Worm (Caenorhabditis elegans): ENCODE results near the gene tbx-31.

tbx-31 gene

ce11 chrX:1675879-1676278 lies 1.9 kb upstream of the tbx-31 start:
- TF ChIP-seq W03F9.2 (tag; optimal IDR thresholded peaks at IDR 0.05): no peak
- no peak for TF ChIP-seq dao-5 (tag; optimal IDR thresholded peaks at IDR 0.05)
- no peak for TF ChIP-seq him-1 (tag; optimal IDR thresholded peaks at IDR 0.05)

DNA sequence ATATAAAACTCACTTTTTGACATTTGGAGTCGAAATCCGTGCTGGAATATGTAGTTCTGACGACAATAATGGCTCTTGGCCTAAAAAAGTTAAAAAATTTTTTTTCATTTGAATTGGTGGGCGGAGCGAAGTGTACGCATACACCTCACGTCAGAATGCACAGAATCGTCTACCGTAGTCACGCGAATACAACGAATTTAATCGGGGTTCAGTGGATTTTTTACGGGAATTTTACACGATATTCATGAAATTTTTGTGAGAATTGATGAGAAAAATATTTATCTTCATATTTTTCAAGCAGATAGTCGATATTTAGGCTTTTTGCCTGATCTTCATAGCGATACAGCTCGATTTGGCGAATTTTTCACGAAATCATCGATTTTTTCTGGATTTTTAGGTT lies 5.2 kb downstream of the tbx-31 start, which contains the start of gene R09H3.3:
R09H3.3 (minus strand) TSS at position 101 of the 400 bp plus-strand sequence.
- TF ChIP-seq him-1 (tag; optimal IDR thresholded peaks at IDR 0.05) (no peak), W03F9.2 (tag; optimal IDR thresholded peaks at IDR 0.05) (no peak), dao-5 (tag; optimal IDR thresholded peaks at IDR 0.05) (no peak)

DNA sequence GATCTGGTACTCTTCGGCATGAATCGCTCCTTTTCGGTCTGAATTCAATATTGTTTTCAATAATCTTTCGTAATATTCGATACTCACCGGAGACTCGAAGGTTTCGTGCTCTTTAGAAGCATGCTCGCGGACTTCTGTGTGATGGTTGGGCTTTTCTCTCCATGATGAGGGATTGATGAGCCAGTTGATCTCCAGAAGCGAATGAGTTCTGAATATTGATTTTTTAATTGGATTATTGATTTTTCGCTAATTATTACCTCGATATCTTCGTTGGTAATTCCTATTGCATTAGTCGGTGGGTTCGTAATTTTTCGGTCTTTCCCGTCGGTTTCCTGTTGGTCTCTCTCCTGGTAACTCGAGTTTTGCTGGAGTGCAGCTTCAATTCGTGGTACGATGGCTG lies 6.9 kb downstream of the tbx-31 start:
- TF ChIP-seq dao-5 (tag; optimal IDR thresholded peaks at IDR 0.05): no peak
- TF ChIP-seq W03F9.2 (tag; optimal IDR thresholded peaks at IDR 0.05): no peak
- TF ChIP-seq him-1 (tag; optimal IDR thresholded peaks at IDR 0.05): no peak

DNA sequence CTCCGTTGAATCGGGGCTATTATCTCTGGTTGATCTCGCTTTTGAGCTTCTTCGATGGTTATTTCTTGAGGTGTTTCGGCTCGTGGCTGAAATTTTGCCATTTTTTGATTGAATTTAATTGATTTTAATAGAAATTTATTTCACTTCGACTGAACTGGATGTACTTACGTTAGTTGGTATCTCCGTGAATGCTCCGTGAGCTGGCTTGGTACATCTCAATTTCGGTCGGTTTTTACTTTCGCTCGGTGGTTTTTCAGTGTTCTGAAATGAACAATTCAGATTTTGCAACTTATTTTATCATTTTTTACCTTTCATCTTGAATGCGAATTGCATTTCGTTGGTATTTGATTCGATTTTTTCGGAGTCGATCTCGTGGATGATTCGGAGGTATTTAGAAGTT lies 9.0 kb downstream of the tbx-31 start, which contains the start of gene R09H3.2:
R09H3.2 (minus strand) TSS at position 101 of the 400 bp plus-strand sequence.
- no peak for TF ChIP-seq W03F9.2 (tag; optimal IDR thresholded peaks at IDR 0.05)
- no peak for TF ChIP-seq him-1 (tag; optimal IDR thresholded peaks at IDR 0.05)
- no peak for TF ChIP-seq dao-5 (tag; optimal IDR thresholded peaks at IDR 0.05)

DNA sequence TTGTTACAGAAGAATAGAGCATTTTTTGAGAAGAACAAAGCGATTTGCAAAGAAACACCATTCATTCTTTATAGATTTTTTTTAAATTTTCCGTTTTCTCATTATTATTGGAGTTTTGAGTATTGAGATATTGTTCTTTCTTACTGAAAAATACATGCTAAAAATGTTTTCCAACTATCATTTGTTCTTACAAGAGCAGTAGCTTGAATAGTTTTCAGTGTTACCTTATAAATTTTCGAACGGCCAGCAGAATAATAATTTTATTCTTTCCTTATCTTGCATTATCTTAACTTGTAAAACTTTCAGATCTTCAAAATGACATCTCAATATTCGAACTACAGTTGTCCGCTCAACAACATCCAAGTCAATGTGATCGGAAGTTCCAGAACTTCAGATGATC lies 18.7 kb downstream of the tbx-31 start, which contains the start of gene tbx-32:
tbx-32 (plus strand) TSS at position 301 of the 400 bp plus-strand sequence.
- TF ChIP-seq W03F9.2 (tag; optimal IDR thresholded peaks at IDR 0.05): no peak
- no peak for TF ChIP-seq dao-5 (tag; optimal IDR thresholded peaks at IDR 0.05)
- no peak for TF ChIP-seq him-1 (tag; optimal IDR thresholded peaks at IDR 0.05)

DNA sequence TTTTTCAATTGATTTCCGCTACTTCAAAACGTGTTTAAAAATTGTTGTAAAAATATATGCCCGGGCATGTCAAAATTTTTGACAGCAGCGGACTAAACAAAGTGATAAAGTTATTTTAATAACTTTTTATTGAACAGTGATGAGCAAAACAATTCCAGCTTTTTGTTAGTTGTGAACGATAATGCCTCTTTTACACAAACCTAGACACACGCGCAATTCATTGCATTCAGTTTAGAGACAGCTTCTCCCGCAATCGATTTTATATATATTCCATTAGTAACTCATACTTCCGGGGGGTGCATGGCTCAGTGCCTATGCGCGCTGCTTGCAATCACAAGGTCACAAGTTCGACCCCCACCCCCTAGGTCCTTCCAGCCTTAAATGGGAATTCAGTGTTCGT lies 19.8 kb downstream of the tbx-31 start, which contains the start of gene ZK380.6:
ZK380.6 (plus strand) TSS at position 301 of the 400 bp plus-strand sequence.
- TF ChIP-seq W03F9.2 (tag; optimal IDR thresholded peaks at IDR 0.05) (no peak), dao-5 (tag; optimal IDR thresholded peaks at IDR 0.05) (no peak), him-1 (tag; optimal IDR thresholded peaks at IDR 0.05) (no peak)

DNA sequence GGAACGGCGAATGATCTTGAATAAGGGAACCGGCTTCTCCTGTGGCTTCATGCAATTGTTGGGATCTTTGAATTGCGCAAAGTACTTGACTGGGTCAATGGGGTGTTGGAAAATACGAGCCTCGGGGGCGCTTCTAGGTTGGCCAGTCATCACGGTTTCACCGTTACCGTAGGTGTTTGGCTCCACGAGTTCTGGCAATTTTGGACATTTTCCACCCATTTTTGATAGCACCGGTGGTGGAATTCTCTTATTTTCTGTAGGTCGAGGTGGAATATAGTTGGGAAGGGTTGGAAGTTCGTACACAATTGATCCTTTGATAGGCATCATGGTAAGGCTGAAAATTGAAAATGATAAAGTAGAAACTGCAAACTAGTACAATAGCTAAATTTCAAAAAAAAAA lies 22.3 kb downstream of the tbx-31 start, which contains the start of gene ZK380.4:
ZK380.4 (minus strand) TSS at position 327 of the 400 bp plus-strand sequence.
- TF ChIP-seq dao-5 (tag; optimal IDR thresholded peaks at IDR 0.05) (no peak), W03F9.2 (tag; optimal IDR thresholded peaks at IDR 0.05) (no peak), him-1 (tag; optimal IDR thresholded peaks at IDR 0.05) (no peak)

DNA sequence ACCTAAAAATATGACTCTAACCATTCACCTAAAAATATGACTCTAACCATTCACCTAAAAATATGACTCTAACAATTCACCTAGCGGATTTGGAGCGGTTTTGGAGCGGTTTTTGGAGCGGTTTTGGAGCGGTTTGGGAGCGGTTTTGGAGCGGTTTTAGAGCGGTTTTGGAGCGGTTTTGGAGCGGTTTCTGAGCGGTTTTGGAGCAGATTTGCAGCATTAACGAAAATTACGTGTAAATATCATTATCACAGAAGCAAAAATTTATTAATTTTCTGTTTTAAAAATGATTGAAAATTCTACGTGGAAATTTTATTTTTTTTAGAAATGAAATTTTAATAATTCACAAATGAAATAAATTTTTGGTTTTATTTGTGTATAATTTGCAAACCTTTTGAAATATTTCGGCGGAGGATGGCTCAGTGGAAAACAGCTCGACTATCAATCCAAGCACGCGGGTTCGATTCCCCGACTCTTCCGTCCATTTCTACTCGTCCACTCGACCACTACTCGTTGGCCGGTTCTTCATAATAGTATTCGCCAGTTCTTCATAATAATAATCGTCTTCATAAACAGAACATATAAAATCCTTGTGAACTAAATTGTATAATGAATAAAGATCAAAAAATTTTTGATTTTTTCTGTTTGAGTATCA lies 30.4 kb downstream of the tbx-31 start:
- no peak for TF ChIP-seq dao-5 (tag; optimal IDR thresholded peaks at IDR 0.05)
- TF ChIP-seq him-1 (tag; optimal IDR thresholded peaks at IDR 0.05): no peak
- no peak for TF ChIP-seq W03F9.2 (tag; optimal IDR thresholded peaks at IDR 0.05)

DNA sequence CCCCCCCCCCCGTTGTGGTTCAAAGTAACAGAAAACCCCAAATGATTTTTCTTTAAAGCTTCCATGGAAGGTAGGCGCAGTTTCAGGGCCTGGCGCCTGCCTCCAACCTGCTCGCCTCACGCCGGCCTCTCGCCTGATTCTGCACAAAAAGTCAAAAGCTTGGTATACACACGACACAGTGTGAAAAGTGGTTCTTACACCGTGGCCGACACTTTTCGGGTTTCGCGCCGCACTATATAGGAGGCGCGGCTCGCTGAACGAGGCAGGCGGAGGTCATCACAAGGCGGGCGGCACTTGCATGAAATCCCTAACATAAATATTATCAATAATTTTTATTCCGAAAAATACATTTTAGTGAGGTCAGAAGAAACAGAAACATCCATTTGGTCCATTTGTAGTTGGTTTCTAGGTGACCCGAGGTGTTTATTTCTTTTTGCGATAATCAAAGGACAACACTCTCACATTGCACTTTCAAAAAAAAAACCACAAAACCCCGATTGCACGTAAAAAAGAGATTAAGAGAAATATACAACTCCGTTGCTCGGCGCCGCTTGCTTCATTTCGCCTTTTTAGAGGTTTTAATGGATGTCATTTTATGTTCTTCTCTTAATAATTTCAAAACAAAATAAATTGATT lies 43.0 kb downstream of the tbx-31 start, which contains the start of gene ZK380.2:
ZK380.2 (plus strand) TSS at position 586 of the 636 bp plus-strand sequence.
- TF ChIP-seq dao-5 (tag; optimal IDR thresholded peaks at IDR 0.05) (no peak), W03F9.2 (tag; optimal IDR thresholded peaks at IDR 0.05) (no peak), him-1 (tag; optimal IDR thresholded peaks at IDR 0.05) (no peak)

DNA sequence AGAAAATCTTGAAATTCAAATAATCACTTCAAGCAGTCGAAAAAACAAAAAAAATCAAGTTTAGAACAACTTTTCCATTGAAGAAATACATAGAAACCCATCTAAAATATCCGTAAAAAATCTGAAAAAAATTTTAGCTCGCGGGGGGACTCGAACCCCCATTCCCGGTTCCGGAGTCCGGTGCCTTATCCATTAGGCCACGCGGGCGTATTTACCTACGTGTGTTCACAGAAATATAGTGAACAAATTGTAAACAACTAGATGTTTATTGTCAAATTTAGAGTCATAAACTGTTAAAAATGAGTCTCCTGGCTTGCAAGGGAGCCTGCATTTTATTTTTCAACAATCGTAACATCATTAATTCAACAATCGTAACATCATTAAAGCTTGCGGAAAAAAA lies 44.2 kb downstream of the tbx-31 start:
- TF ChIP-seq him-1 (tag; optimal IDR thresholded peaks at IDR 0.05) (no peak), W03F9.2 (tag; optimal IDR thresholded peaks at IDR 0.05) (no peak), dao-5 (tag; optimal IDR thresholded peaks at IDR 0.05) (no peak)

DNA sequence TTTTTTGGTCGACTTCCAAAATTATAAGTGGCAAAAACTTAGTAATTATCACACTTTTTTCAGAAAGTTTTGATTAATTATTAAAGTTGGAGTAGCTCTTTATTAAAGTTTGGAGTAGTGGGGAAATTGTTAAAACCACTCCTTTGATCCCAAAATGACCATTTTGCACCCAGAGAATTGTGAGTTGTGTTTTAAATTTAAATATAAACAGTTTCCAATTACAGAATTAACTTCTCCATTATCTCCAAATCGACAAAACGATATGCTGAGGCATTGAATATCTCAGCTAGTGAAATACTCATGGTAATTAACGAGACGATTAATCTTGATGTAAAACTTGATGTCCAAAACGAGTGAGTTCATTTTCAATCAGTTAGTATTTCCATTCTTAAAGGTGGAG lies 46.1 kb downstream of the tbx-31 start, which contains the start of gene fbxb-58:
fbxb-58 (plus strand) TSS at position 301 of the 400 bp plus-strand sequence.
- TF ChIP-seq him-1 (tag; optimal IDR thresholded peaks at IDR 0.05): no peak
- no peak for TF ChIP-seq W03F9.2 (tag; optimal IDR thresholded peaks at IDR 0.05)
- no peak for TF ChIP-seq dao-5 (tag; optimal IDR thresholded peaks at IDR 0.05)

DNA sequence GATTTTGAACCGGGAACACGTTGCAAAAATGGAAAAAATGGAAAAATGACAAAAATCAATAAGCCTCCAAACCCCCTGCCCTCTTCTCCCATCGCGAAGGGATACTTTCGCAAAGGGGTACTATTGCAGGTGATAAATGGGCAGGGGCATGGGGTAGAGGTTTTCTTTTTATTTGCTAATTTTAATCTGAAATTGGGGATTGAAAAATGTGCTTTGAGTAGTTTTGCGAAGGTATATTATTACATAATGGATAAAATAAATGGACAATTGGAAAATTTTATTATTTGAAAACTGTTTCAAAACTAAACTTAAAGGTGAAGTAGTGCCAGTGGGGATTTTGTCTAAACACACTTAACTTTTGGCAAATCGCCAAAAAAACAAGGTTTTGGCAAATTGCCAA lies 46.9 kb downstream of the tbx-31 start:
- peak; percentile 98 for TF ChIP-seq him-1 (tag; optimal IDR thresholded peaks at IDR 0.05)
- TF ChIP-seq dao-5 (tag; optimal IDR thresholded peaks at IDR 0.05): peak; percentile 49
- TF ChIP-seq W03F9.2 (tag; optimal IDR thresholded peaks at IDR 0.05): peak; percentile 97

DNA sequence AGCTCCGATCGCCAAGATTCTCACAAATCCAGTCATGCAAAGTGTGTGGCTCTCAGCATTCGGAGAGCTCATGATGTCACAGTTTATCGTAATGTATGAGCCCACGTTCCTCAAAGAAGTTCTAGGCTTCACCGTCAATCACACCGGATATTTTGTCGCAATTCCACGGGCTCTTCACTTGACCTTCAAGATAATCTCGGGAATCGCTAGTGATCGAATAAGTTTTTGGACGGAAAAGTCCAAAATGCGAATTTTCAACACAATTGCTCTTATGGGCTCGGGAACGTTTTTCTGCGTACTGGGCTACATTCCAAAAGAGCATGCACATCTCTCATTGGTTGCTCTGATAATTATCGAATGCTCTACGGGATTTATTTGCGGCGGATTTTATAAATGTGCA lies 50.9 kb downstream of the tbx-31 start:
- TF ChIP-seq him-1 (tag; optimal IDR thresholded peaks at IDR 0.05) (no peak), W03F9.2 (tag; optimal IDR thresholded peaks at IDR 0.05) (no peak), dao-5 (tag; optimal IDR thresholded peaks at IDR 0.05) (no peak)

Data from whole organism, L4/young adult.